Fruit fly (Drosophila melanogaster): ENCODE results near the gene LSm-4.

LSm-4 gene

DNA sequence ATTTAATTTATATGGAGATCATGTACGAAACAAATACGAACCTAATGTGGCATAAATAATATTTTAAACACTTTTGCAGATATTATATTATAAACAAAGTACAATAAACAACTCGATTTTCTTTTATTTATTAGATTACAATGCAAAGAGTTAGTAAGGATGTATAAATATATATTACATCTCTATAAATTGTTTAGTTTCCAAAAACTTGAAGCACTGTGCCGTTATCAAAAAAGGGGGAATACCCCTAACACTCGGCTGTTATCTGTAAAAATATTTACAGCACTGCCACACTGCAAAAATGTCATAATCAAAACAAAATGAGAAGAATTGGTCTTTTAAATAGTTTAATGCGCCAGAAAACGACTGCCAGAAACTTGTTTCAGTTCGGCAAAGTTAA is 23.5 kb upstream of the LSm-4 start, which contains the start of gene CG5188 (continued):
- TF ChIP-seq pnt (GFP tag; optimal IDR thresholded peaks at IDR 0.05) (peak; percentile 17), pho (GFP tag; optimal IDR thresholded peaks at IDR 0.05) (no peak), gro (GFP tag; optimal IDR thresholded peaks at IDR 0.05) (no peak), Lhr (GFP tag; optimal IDR thresholded peaks at IDR 0.05) (no peak), esg (GFP tag; conservative IDR thresholded peaks at IDR 0.05) (no peak), fru (optimal IDR thresholded peaks at IDR 0.05) (no peak), CG3847 (GFP tag; IDR thresholded peaks at IDR 0.05) (no peak), Scr (GFP tag; IDR thresholded peaks at IDR 0.05; ENCODE audit: partially characterized antibody) (peak; percentile 47; the same call in 1 of the 2 replicates), CG2129 (GFP tag; IDR thresholded peaks at IDR 0.05; ENCODE audit: partially characterized antibody) (no peak), Opbp (GFP tag; IDR thresholded peaks at IDR 0.05; ENCODE audit: partially characterized antibody) (no peak), tio (GFP tag; optimal IDR thresholded peaks at IDR 0.05) (no peak), Ravus (GFP tag; IDR thresholded peaks at IDR 0.05) (no peak), H2.0 (GFP tag; IDR thresholded peaks at IDR 0.05) (peak; percentile 45), CG6254 (GFP tag; optimal IDR thresholded peaks at IDR 0.05) (no peak), ap (GFP tag; IDR thresholded peaks at IDR 0.05) (no peak), hbn (GFP tag; IDR thresholded peaks at IDR 0.05; ENCODE audit: partially characterized antibody) (no peak), lab (GFP tag; optimal IDR thresholded peaks at IDR 0.05) (no peak), nerfin-2 (GFP tag; IDR thresholded peaks at IDR 0.05; ENCODE audit: partially characterized antibody) (no peak), CG1233 (GFP tag; optimal IDR thresholded peaks at IDR 0.05) (no peak), mam (GFP tag; optimal IDR thresholded peaks at IDR 0.05) (peak; percentile 44), CG7963 (GFP tag; IDR thresholded peaks at IDR 0.05; ENCODE audit: partially characterized antibody) (no peak), psq (GFP tag; optimal IDR thresholded peaks at IDR 0.05) (no peak), CG11398 (GFP tag; optimal IDR thresholded peaks at IDR 0.05) (no peak), CG1603 (tag; optimal IDR thresholded peaks at IDR 0.05) (peak; percentile 28), Usf (GFP tag; optimal IDR thresholded peaks at IDR 0.05) (no peak), HLH54F (GFP tag; optimal IDR thresholded peaks at IDR 0.05) (no peak), Bteb2 (GFP tag; optimal IDR thresholded peaks at IDR 0.05) (no peak), wek (GFP tag; optimal IDR thresholded peaks at IDR 0.05) (peak; percentile 98), CG3995 (GFP tag; optimal IDR thresholded peaks at IDR 0.05) (peak; percentile 6), CG15479 (GFP tag; optimal IDR thresholded peaks at IDR 0.05) (no peak), Sox102F (GFP tag; optimal IDR thresholded peaks at IDR 0.05) (no peak), CG16815 (GFP tag; optimal IDR thresholded peaks at IDR 0.05) (no peak), CG17802 (tag; optimal IDR thresholded peaks at IDR 0.05) (no peak), slou (GFP tag; optimal IDR thresholded peaks at IDR 0.05) (no peak), Abd-B (GFP tag; optimal IDR thresholded peaks at IDR 0.05) (no peak), Atf3 (GFP tag; optimal IDR thresholded peaks at IDR 0.05) (no peak), maf-S (GFP tag; optimal IDR thresholded peaks at IDR 0.05) (no peak), CTCF (GFP tag; optimal IDR thresholded peaks at IDR 0.05) (no peak), gem (tag; optimal IDR thresholded peaks at IDR 0.05) (peak; percentile 74), repo (GFP tag; optimal IDR thresholded peaks at IDR 0.05) (no peak), lmd (GFP tag; IDR thresholded peaks at IDR 0.05) (peak; percentile 14; the same call in 1 of the 2 replicates), kay (GFP tag; optimal IDR thresholded peaks at IDR 0.05) (no peak), D (optimal IDR thresholded peaks at IDR 0.05) (no peak), D (GFP tag; optimal IDR thresholded peaks at IDR 0.05) (no peak), CG8478 (optimal IDR thresholded peaks at IDR 0.05) (no peak), CG4820 (GFP tag; optimal IDR thresholded peaks at IDR 0.05) (peak; percentile 31), CG10209 (GFP tag; optimal IDR thresholded peaks at IDR 0.05) (no peak), Nf-YB (GFP tag; optimal IDR thresholded peaks at IDR 0.05) (peak; percentile 7), Gug (GFP tag; IDR thresholded peaks at IDR 0.05) (no peak), ewg (GFP tag; optimal IDR thresholded peaks at IDR 0.05) (no peak), CG15514 (GFP tag; optimal IDR thresholded peaks at IDR 0.05) (peak; percentile 44), Hsf (GFP tag; optimal IDR thresholded peaks at IDR 0.05) (peak; percentile 27), tx (GFP tag; optimal IDR thresholded peaks at IDR 0.05) (no peak)

Measured in whole organism, embryonic.